Worm (Caenorhabditis elegans) whole organism, L1 larva: ENCODE results near the gene F45F2.9.
A peak's percentile ranks its signal among the peaks of the same experiment; 100 is the strongest.

ENCODE experiments used
- C04F5.9 ChIP-seq: sonication (generic microtip); optimal IDR thresholded peaks from 2 replicates; lab custom pipeline; 2016; ENCODE audit warnings: missing genetic modification characterization, missing compliant biosample characterization
- C16A3.4 ChIP-seq: fragments of 150-350 bp; optimal IDR thresholded peaks from 2 replicates; lab custom pipeline; 2014; ENCODE audit warnings: missing biosample characterization, missing genetic modification characterization
- C34B4.2 ChIP-seq: sonication (generic microtip); optimal IDR thresholded peaks from 2 replicates; lab custom pipeline; 2017; ENCODE audit warnings: mild to moderate bottlenecking, missing genetic modification characterization, missing compliant biosample characterization
- F16B12.6 ChIP-seq: fragments of 150-350 bp; optimal IDR thresholded peaks from 2 replicates; lab custom pipeline; 2014; ENCODE audit warnings: missing biosample characterization, missing genetic modification characterization
- Y116A8C.19 ChIP-seq: sonication (generic microtip); optimal IDR thresholded peaks from 2 replicates; lab custom pipeline; 2016; ENCODE audit warnings: missing compliant biosample characterization, missing genetic modification characterization, borderline replicate concordance
- alr-1 ChIP-seq: fragments of 200-800 bp; sonication (Bioruptor generic); optimal IDR thresholded peaks from 2 replicates; lab custom pipeline; 2018; ENCODE audit warnings: borderline replicate concordance, mild to moderate bottlenecking, missing genetic modification characterization, missing compliant biosample characterization
- ama-1 ChIP-seq: fragments of 150-350 bp; optimal IDR thresholded peaks from 2 replicates; lab custom pipeline; 2014
- blmp-1 ChIP-seq: fragments of 150-350 bp; optimal IDR thresholded peaks from 2 replicates; lab custom pipeline; 2014; ENCODE audit warnings: missing biosample characterization, missing genetic modification characterization
- ceh-82 ChIP-seq, 3 experiments: fragments of 150-350 bp in 1 of 3; sonication (generic microtip) in 2 of 3; optimal IDR thresholded peaks; 2 replicates each; lab custom pipeline; 2014 to 2017; ENCODE audit warnings: missing biosample characterization in 3 of 3, missing genetic modification characterization in 3 of 3
- ceh-88 ChIP-seq: fragments of 200-800 bp; sonication (Bioruptor generic); IDR thresholded peaks from 2 replicates; pipeline ENCODE4 v1.3.6; 2022; ENCODE audit warnings: missing genetic modification characterization, missing compliant biosample characterization
- ceh-90 ChIP-seq: sonication (generic microtip); optimal IDR thresholded peaks from 2 replicates; lab custom pipeline; 2016; ENCODE audit warnings: missing genetic modification characterization, missing compliant biosample characterization
- ces-1 ChIP-seq: fragments of 150-350 bp; optimal IDR thresholded peaks from 2 replicates; lab custom pipeline; 2014; ENCODE audit warnings: missing biosample characterization, missing genetic modification reagents, missing genetic modification characterization
- dpl-1 ChIP-seq, 3 experiments: fragments of 150-350 bp in 2 of 3; sonication (generic microtip) in 1 of 3; optimal IDR thresholded peaks; 2 replicates each; lab custom pipeline; 2014 to 2017; ENCODE audit warnings: missing biosample characterization in 3 of 3, missing genetic modification characterization in 3 of 3, missing genetic modification reagents in 3 of 3
- egl-13 ChIP-seq: sonication (generic microtip); optimal IDR thresholded peaks from 2 replicates; lab custom pipeline; 2016; ENCODE audit warnings: missing genotype, missing genetic modification reagents, missing genetic modification characterization, missing compliant biosample characterization
- elt-2 ChIP-seq: sonication (generic microtip); optimal IDR thresholded peaks from 2 replicates; lab custom pipeline; 2016; ENCODE audit warnings: missing genetic modification characterization, mild to moderate bottlenecking, inconsistent platforms, missing compliant biosample characterization, missing genetic modification reagents
- elt-3 ChIP-seq, 6 experiments: fragments of 150-350 bp in 1 of 6; sonication (generic microtip); optimal IDR thresholded peaks; 2 replicates each; lab custom pipeline; 2017 to 2018; ENCODE audit warnings: missing biosample characterization in 6 of 6, missing genetic modification characterization in 6 of 6, inconsistent platforms in 1 of 6
- ets-5 ChIP-seq: fragments of 200-800 bp; sonication (Bioruptor generic); IDR thresholded peaks from 2 replicates; pipeline ENCODE4 v1.3.6; 2022; ENCODE audit warnings: missing genetic modification characterization, missing compliant biosample characterization
- hlh-4 ChIP-seq: sonication (generic microtip); optimal IDR thresholded peaks from 2 replicates; lab custom pipeline; 2016; ENCODE audit warnings: mild to moderate bottlenecking, missing genetic modification characterization, missing compliant biosample characterization
- irx-1 ChIP-seq: sonication (generic microtip); optimal IDR thresholded peaks from 2 replicates; lab custom pipeline; 2016; ENCODE audit warnings: missing genetic modification characterization, missing compliant biosample characterization
- isw-1 ChIP-seq: fragments of 200-800 bp; sonication (Bioruptor generic); IDR thresholded peaks from 2 replicates; pipeline ENCODE4 v1.3.6; 2022; ENCODE audit warnings: missing genetic modification characterization, missing compliant biosample characterization
- jun-1 ChIP-seq: fragments of 150-350 bp; optimal IDR thresholded peaks from 2 replicates; lab custom pipeline; 2014; ENCODE audit warnings: missing biosample characterization, missing genetic modification reagents, missing genetic modification characterization
- lin-35 ChIP-seq, 2 experiments: fragments of 150-350 bp; optimal IDR thresholded peaks; 2 replicates each; lab custom pipeline; 2014; ENCODE audit warnings: missing biosample characterization in 2 of 2, missing genetic modification characterization in 2 of 2, missing genetic modification reagents in 2 of 2
- lir-3 ChIP-seq: sonication (generic microtip); optimal IDR thresholded peaks from 2 replicates; lab custom pipeline; 2016; ENCODE audit warnings: mild to moderate bottlenecking, missing genetic modification characterization, moderate library complexity, missing compliant biosample characterization; ENCODE audit not compliant: poor library complexity
- mdl-1 ChIP-seq, 2 experiments: fragments of 150-350 bp; optimal IDR thresholded peaks; 2 replicates each; lab custom pipeline; 2014 to 2017; ENCODE audit warnings: missing biosample characterization in 2 of 2, missing genetic modification characterization in 2 of 2, inconsistent platforms in 1 of 2
- mef-2 ChIP-seq: fragments of 150-350 bp; optimal IDR thresholded peaks from 2 replicates; lab custom pipeline; 2014; ENCODE audit warnings: missing biosample characterization, missing genetic modification characterization
- mep-1 ChIP-seq: fragments of 150-350 bp; optimal IDR thresholded peaks from 2 replicates; lab custom pipeline; 2014; ENCODE audit warnings: missing biosample characterization, missing genetic modification characterization
- nhr-12 ChIP-seq: sonication (generic microtip); optimal IDR thresholded peaks from 2 replicates; lab custom pipeline; 2017; ENCODE audit warnings: missing biosample characterization, missing genetic modification characterization
- nhr-28 ChIP-seq: fragments of 150-350 bp; optimal IDR thresholded peaks from 2 replicates; lab custom pipeline; 2014; ENCODE audit warnings: missing biosample characterization, missing genetic modification characterization
- nhr-47 ChIP-seq: sonication (generic microtip); optimal IDR thresholded peaks from 2 replicates; lab custom pipeline; 2016; ENCODE audit warnings: mild to moderate bottlenecking, missing genetic modification characterization, moderate library complexity, missing compliant biosample characterization
- pax-3 ChIP-seq: fragments of 200-800 bp; sonication (Bioruptor generic); optimal IDR thresholded peaks from 2 replicates; lab custom pipeline; 2018; ENCODE audit warnings: mild to moderate bottlenecking, missing genetic modification characterization, moderate library complexity, missing compliant biosample characterization
- pqm-1 ChIP-seq: sonication (generic microtip); optimal IDR thresholded peaks from 3 replicates; lab custom pipeline; 2017; ENCODE audit warnings: missing biosample characterization, missing genetic modification characterization
- rnt-1 ChIP-seq: sonication (generic microtip); optimal IDR thresholded peaks from 2 replicates; lab custom pipeline; 2016; ENCODE audit warnings: mild to moderate bottlenecking, missing genetic modification characterization, moderate library complexity, missing compliant biosample characterization
- snu-23 ChIP-seq: sonication (generic microtip); optimal IDR thresholded peaks from 2 replicates; lab custom pipeline; 2016; ENCODE audit warnings: missing genetic modification characterization, missing compliant biosample characterization
- swsn-7 ChIP-seq: sonication (generic microtip); optimal IDR thresholded peaks from 2 replicates; lab custom pipeline; 2016; ENCODE audit warnings: missing genetic modification characterization, missing compliant biosample characterization
- tbx-2 ChIP-seq: sonication (generic microtip); optimal IDR thresholded peaks from 2 replicates; lab custom pipeline; 2016; ENCODE audit warnings: missing genetic modification characterization, missing compliant biosample characterization
- tlp-1 ChIP-seq: fragments of 150-350 bp; optimal IDR thresholded peaks from 2 replicates; lab custom pipeline; 2014; ENCODE audit warnings: missing biosample characterization, missing genetic modification characterization
- unc-30 ChIP-seq: sonication (generic microtip); optimal IDR thresholded peaks from 2 replicates; lab custom pipeline; 2017; ENCODE audit warnings: missing biosample characterization, missing genetic modification characterization
- unc-62 ChIP-seq: fragments of 150-350 bp; optimal IDR thresholded peaks from 2 replicates; lab custom pipeline; 2014; ENCODE audit warnings: missing biosample characterization, missing genetic modification reagents, missing genetic modification characterization
- unc-86 ChIP-seq: sonication (generic microtip); optimal IDR thresholded peaks from 2 replicates; lab custom pipeline; 2016; ENCODE audit warnings: missing genetic modification characterization, missing compliant biosample characterization
- ztf-11 ChIP-seq, 2 experiments: sonication (generic microtip); optimal IDR thresholded peaks; 2 replicates each; lab custom pipeline; 2016 to 2017; ENCODE audit warnings: missing genetic modification characterization in 2 of 2, missing biosample characterization in 1 of 2, missing compliant biosample characterization in 1 of 2

The F45F2.9 gene

ce11 chrV:8500348-8500747 is 12.9 kb downstream of the F45F2.9 start (continued):
- TF ChIP-seq ceh-88 (peak; percentile 85), ztf-11 (tag; optimal IDR thresholded peaks at IDR 0.05; lab: Kevin White, UChicago) (peak in 1 of 2 experiments; percentile 90), C34B4.2 (tag; lab: Kevin White, UChicago) (peak; percentile 78), tlp-1 (tag; lab: Kevin White, UChicago) (peak; percentile 55), elt-3 (tag; optimal IDR thresholded peaks at IDR 0.05; lab: Kevin White, UChicago) (peak; percentile 9 to 87 (median 42)), blmp-1 (tag; lab: Kevin White, UChicago) (peak; percentile 33), dpl-1 (GFP tag; optimal IDR thresholded peaks at IDR 0.05; lab: Kevin White, UChicago) (peak; percentile 39 to 74 (median 72)), irx-1 (tag; lab: Kevin White, UChicago) (peak; percentile 91), snu-23 (GFP tag; lab: Kevin White, UChicago) (peak; percentile 96), alr-1 (no peak), pqm-1 (no peak), C16A3.4 (tag; lab: Kevin White, UChicago) (peak; percentile 89), ceh-90 (tag; lab: Kevin White, UChicago) (peak; percentile 59), ceh-82 (tag; optimal IDR thresholded peaks at IDR 0.05; lab: Kevin White, UChicago) (peak; percentile 89 to 98 (median 96)), Y116A8C.19 (tag; lab: Kevin White, UChicago) (peak; percentile 35), tbx-2 (tag; lab: Kevin White, UChicago) (peak; percentile 93), mdl-1 (tag; optimal IDR thresholded peaks at IDR 0.05; lab: Kevin White, UChicago) (peak; percentile 24 to 81), nhr-12 (peak; percentile 39), ces-1 (peak; percentile 55), ets-5 (GFP tag; lab: Robert Waterston, UW) (0 out of 2 replicates have a peak, but pooled peaks have one; percentile 20), ama-1 (lab: Kevin White, UChicago) (peak; percentile 59), elt-2 (peak; percentile 92), lir-3 (tag; lab: Kevin White, UChicago) (peak; percentile 87), nhr-28 (tag; lab: Kevin White, UChicago) (no peak), unc-86 (tag; lab: Kevin White, UChicago) (peak; percentile 89), hlh-4 (tag; lab: Kevin White, UChicago) (peak; percentile 25), swsn-7 (peak; percentile 94), C04F5.9 (tag; lab: Kevin White, UChicago) (peak; percentile 68), jun-1 (tag; lab: Kevin White, UChicago) (peak; percentile 87), unc-62 (GFP tag; lab: Kevin White, UChicago) (peak; percentile 67), mef-2 (peak; percentile 79), F16B12.6 (tag; lab: Kevin White, UChicago) (peak; percentile 55)

ce11 chrV:8499407-8499806 is 13.9 kb downstream of the F45F2.9 start:
- TF ChIP-seq unc-30 (tag; lab: Kevin White, UChicago): no peak
- no peak for TF ChIP-seq egl-13 (tag; lab: Kevin White, UChicago)

ce11 chrV:8495965-8496364 is 17.3 kb downstream of the F45F2.9 start:
- TF ChIP-seq lin-35 (GFP tag; optimal IDR thresholded peaks at IDR 0.05; lab: Kevin White, UChicago): peak in 1 of 2 experiments; percentile 29
- peak; percentile 3 for TF ChIP-seq snu-23 (GFP tag; lab: Kevin White, UChicago)
- no peak for TF ChIP-seq ama-1 (lab: Kevin White, UChicago)
- TF ChIP-seq rnt-1 (tag; lab: Kevin White, UChicago): peak; percentile 29

ce11 chrV:8495106-8495505 is 18.2 kb downstream of the F45F2.9 start:
- TF ChIP-seq rnt-1 (tag; lab: Kevin White, UChicago) (no peak), nhr-47 (no peak), isw-1 (GFP tag; lab: Robert Waterston, UW) (no peak), pax-3 (no peak), mep-1 (no peak)
